Worm (Caenorhabditis elegans) whole organism, L2 larva: ENCODE data around the gene mam-1.

Source experiments
- blmp-1 ChIP-seq: sonication (generic microtip); optimal IDR thresholded peaks from 2 replicates; lab custom pipeline; 2017; ENCODE audit warnings: missing genetic modification characterization, mild to moderate bottlenecking, missing compliant biosample characterization, antibody characterized with exemption, moderate library complexity; ENCODE audit not compliant: insufficient read depth
- ceh-82 ChIP-seq: fragments of 150-350 bp; optimal IDR thresholded peaks from 2 replicates; lab custom pipeline; 2014; ENCODE audit warnings: missing biosample characterization, missing genetic modification characterization
- elt-3 ChIP-seq: sonication (generic microtip); optimal IDR thresholded peaks from 2 replicates; lab custom pipeline; 2017; ENCODE audit warnings: missing biosample characterization, missing genetic modification characterization
- lin-11 ChIP-seq: fragments of 150-350 bp; sonication (generic microtip); optimal IDR thresholded peaks from 2 replicates; lab custom pipeline; 2014; ENCODE audit warnings: missing biosample characterization, missing genetic modification characterization, inconsistent platforms, mixed read lengths
- lin-13 ChIP-seq: fragments of 150-350 bp; optimal IDR thresholded peaks from 2 replicates; lab custom pipeline; 2014; ENCODE audit warnings: missing biosample characterization, missing genetic modification reagents, missing genetic modification characterization
- skn-1 ChIP-seq: sonication (generic microtip); optimal IDR thresholded peaks from 2 replicates; lab custom pipeline; 2017; ENCODE audit warnings: missing biosample characterization, missing genetic modification characterization
- snpc-4 ChIP-seq: fragments of 150-350 bp; optimal IDR thresholded peaks from 2 replicates; lab custom pipeline; 2014; ENCODE audit warnings: missing biosample characterization, missing genetic modification characterization
- unc-62 ChIP-seq: fragments of 150-350 bp; optimal IDR thresholded peaks from 2 replicates; lab custom pipeline; 2014; ENCODE audit warnings: missing biosample characterization, missing genetic modification reagents, missing genetic modification characterization

DNA sequence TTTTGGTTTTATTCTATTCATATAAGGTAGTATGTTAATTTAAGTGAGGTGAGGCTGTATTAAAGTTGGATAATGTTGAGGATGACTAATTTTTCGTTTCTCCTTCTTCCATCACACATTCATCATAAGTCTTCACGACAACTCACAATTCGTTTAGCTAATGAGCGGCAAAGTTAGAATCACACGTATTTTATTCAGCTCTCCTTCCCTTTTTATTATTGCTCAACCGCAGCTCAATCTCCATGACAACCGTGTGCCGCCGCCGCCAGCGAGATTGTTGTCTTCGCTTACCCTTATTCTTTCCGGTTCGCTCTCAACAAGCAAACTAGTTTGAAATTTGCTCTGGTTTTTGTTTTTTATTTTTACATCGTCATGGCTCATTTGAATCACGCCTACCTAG is 7.8 kb downstream of the mam-1 start, which contains the start of gene ZC13.2:
- TF ChIP-seq unc-62 (GFP tag; lab: Kevin White, UChicago), result no peak
- no peak for TF ChIP-seq ceh-82 (tag; lab: Kevin White, UChicago)
- no peak for TF ChIP-seq skn-1 (tag; lab: Kevin White, UChicago)
- TF ChIP-seq lin-13 (GFP tag; lab: Kevin White, UChicago), result no peak
- peak; percentile 31 for TF ChIP-seq lin-11 (tag; lab: Kevin White, UChicago)
- no peak for TF ChIP-seq blmp-1 (tag; lab: Kevin White, UChicago)
- TF ChIP-seq elt-3, result no peak
- no peak for TF ChIP-seq snpc-4 (tag; lab: Kevin White, UChicago)
